Fruit fly (Drosophila melanogaster) whole organism, prepupa: Measurements from ENCODE around the gene Grik.
A peak's percentile ranks its signal among the peaks of the same experiment; 100 is the strongest.

Source experiments
- Blimp-1 ChIP-seq: fragments of 200-800 bp; sonication (Bioruptor generic); optimal IDR thresholded peaks from 3 replicates; lab custom pipeline; 2017; ENCODE audit warnings: missing biosample characterization, missing genetic modification characterization, mild to moderate bottlenecking, moderate library complexity, missing genetic modification reagents
- CG10631 ChIP-seq: fragments of 200-800 bp; sonication (Bioruptor generic); optimal IDR thresholded peaks from 2 replicates; lab custom pipeline; 2016; ENCODE audit warnings: missing biosample characterization, missing genetic modification characterization
- CG10669 ChIP-seq: fragments of 200-800 bp; sonication (Bioruptor generic); optimal IDR thresholded peaks from 3 replicates; lab custom pipeline; 2018; ENCODE audit warnings: missing biosample characterization, mild to moderate bottlenecking, missing genetic modification characterization, moderate library complexity
- CG11294 ChIP-seq: fragments of 200-800 bp; sonication (Bioruptor generic); IDR thresholded peaks from 2 replicates; pipeline ENCODE4 v1.3.6; 2022; ENCODE audit warnings: missing biosample characterization, missing genetic modification characterization
- CG11762 ChIP-seq: fragments of 200-800 bp; sonication (Bioruptor generic); optimal IDR thresholded peaks from 3 replicates; lab custom pipeline; 2016; ENCODE audit warnings: missing biosample characterization, missing genetic modification characterization; ENCODE audit not compliant: insufficient read depth
- CG11902 ChIP-seq: fragments of 200-800 bp; sonication (Bioruptor generic); optimal IDR thresholded peaks from 3 replicates; lab custom pipeline; 2016; ENCODE audit warnings: missing biosample characterization, missing genetic modification characterization
- CG15336 ChIP-seq: fragments of 200-800 bp; sonication (Bioruptor generic); IDR thresholded peaks from 2 replicates; pipeline ENCODE4 v1.3.6; 2022; ENCODE audit warnings: missing biosample characterization, missing genetic modification characterization
- CG1621 ChIP-seq: fragments of 200-800 bp; sonication (Bioruptor generic); optimal IDR thresholded peaks from 3 replicates; lab custom pipeline; 2018; ENCODE audit warnings: missing biosample characterization, mild to moderate bottlenecking, missing genetic modification characterization
- CG16779 ChIP-seq: fragments of 200-800 bp; sonication (Bioruptor generic); optimal IDR thresholded peaks from 3 replicates; lab custom pipeline; 2017; ENCODE audit warnings: missing biosample characterization, mild to moderate bottlenecking, missing genetic modification characterization
- CG3032 ChIP-seq: fragments of 200-800 bp; optimal IDR thresholded peaks from 2 replicates; lab custom pipeline; 2019; ENCODE audit warnings: missing biosample characterization, mild to moderate bottlenecking, missing genetic modification characterization, moderate library complexity
- CG31627 ChIP-seq: fragments of 200-800 bp; sonication (Bioruptor generic); optimal IDR thresholded peaks from 3 replicates; lab custom pipeline; 2016; ENCODE audit warnings: missing biosample characterization, missing genetic modification characterization
- CG32006 ChIP-seq: fragments of 200-800 bp; sonication (Bioruptor generic); optimal IDR thresholded peaks from 3 replicates; lab custom pipeline; 2017; ENCODE audit warnings: missing biosample characterization, mild to moderate bottlenecking, missing genetic modification characterization
- CG34406 ChIP-seq: fragments of 200-800 bp; sonication (Bioruptor generic); optimal IDR thresholded peaks from 3 replicates; lab custom pipeline; 2016; ENCODE audit warnings: missing biosample characterization, missing genetic modification characterization
- CG4318 ChIP-seq: fragments of 200-800 bp; sonication (Bioruptor generic); optimal IDR thresholded peaks from 3 replicates; lab custom pipeline; 2017; ENCODE audit warnings: missing biosample characterization, mild to moderate bottlenecking, missing genetic modification characterization
- CG6163 ChIP-seq: fragments of 200-800 bp; sonication (Bioruptor generic); IDR thresholded peaks from 3 replicates; pipeline ENCODE4 v1.3.6; 2022; ENCODE audit warnings: missing biosample characterization, missing genetic modification characterization
- CG6276 ChIP-seq: fragments of 200-800 bp; sonication (Bioruptor generic); optimal IDR thresholded peaks from 2 replicates; lab custom pipeline; 2017; ENCODE audit warnings: missing biosample characterization, mild to moderate bottlenecking, missing genetic modification characterization
- CG6792 ChIP-seq: fragments of 200-800 bp; sonication (Bioruptor generic); optimal IDR thresholded peaks from 3 replicates; lab custom pipeline; 2016; ENCODE audit warnings: missing biosample characterization, missing genetic modification characterization
- CG6808 ChIP-seq: fragments of 200-800 bp; sonication (Bioruptor generic); optimal IDR thresholded peaks from 3 replicates; lab custom pipeline; 2017; ENCODE audit warnings: missing biosample characterization, missing genetic modification characterization, mild to moderate bottlenecking, moderate library complexity, missing genetic modification reagents
- CG7368 ChIP-seq: fragments of 200-800 bp; sonication (Bioruptor generic); optimal IDR thresholded peaks from 3 replicates; lab custom pipeline; 2016; ENCODE audit warnings: missing biosample characterization, missing genetic modification characterization
- CG8319 ChIP-seq: fragments of 200-800 bp; sonication (Bioruptor generic); optimal IDR thresholded peaks from 3 replicates; lab custom pipeline; 2016; ENCODE audit warnings: missing biosample characterization, missing genetic modification characterization
- CG8632 ChIP-seq: fragments of 200-800 bp; sonication (Bioruptor generic); optimal IDR thresholded peaks from 3 replicates; lab custom pipeline; 2016; ENCODE audit warnings: missing biosample characterization, missing genetic modification characterization
- CG9139 ChIP-seq: fragments of 200-800 bp; sonication (Bioruptor generic); optimal IDR thresholded peaks from 3 replicates; lab custom pipeline; 2017; ENCODE audit warnings: missing biosample characterization, mild to moderate bottlenecking, missing genetic modification characterization
- Eip75B ChIP-seq: fragments of 200-800 bp; sonication (Bioruptor generic); optimal IDR thresholded peaks from 3 replicates; lab custom pipeline; 2016; ENCODE audit warnings: missing biosample characterization, missing genetic modification characterization
- Eip78C ChIP-seq: fragments of 200-800 bp; sonication (Bioruptor generic); peaks from one replicate; lab custom pipeline; 2016; ENCODE audit warnings: missing biosample characterization, missing genetic modification characterization
- Ets96B ChIP-seq: fragments of 200-800 bp; optimal IDR thresholded peaks from 2 replicates; lab custom pipeline; 2019; ENCODE audit warnings: missing biosample characterization, mild to moderate bottlenecking, missing genetic modification characterization, moderate library complexity
- Gug ChIP-seq: fragments of 200-800 bp; sonication (Bioruptor generic); IDR thresholded peaks from 2 replicates; pipeline ENCODE4 v1.3.6; 2022; ENCODE audit warnings: missing biosample characterization, missing genetic modification characterization
- Hr38 ChIP-seq: sonication (Bioruptor generic); optimal IDR thresholded peaks from 2 replicates; lab custom pipeline; 2016; ENCODE audit warnings: missing biosample characterization, missing genetic modification characterization
- Hr39 ChIP-seq: fragments of 200-800 bp; sonication (Bioruptor generic); optimal IDR thresholded peaks from 2 replicates; lab custom pipeline; 2016; ENCODE audit warnings: missing biosample characterization, missing genetic modification characterization
- OdsH ChIP-seq: fragments of 200-800 bp; sonication (Bioruptor generic); optimal IDR thresholded peaks from 3 replicates; lab custom pipeline; 2016; ENCODE audit warnings: missing biosample characterization, missing genetic modification characterization
- Sox14 ChIP-seq: fragments of 200-800 bp; sonication (Bioruptor generic); optimal IDR thresholded peaks from 3 replicates; lab custom pipeline; 2016; ENCODE audit warnings: missing biosample characterization, missing genetic modification characterization
- Sox15 ChIP-seq: fragments of 200-800 bp; sonication (Bioruptor generic); optimal IDR thresholded peaks from 3 replicates; lab custom pipeline; 2016; ENCODE audit warnings: missing biosample characterization, missing genetic modification characterization
- acj6 ChIP-seq: fragments of 200-800 bp; sonication (Bioruptor generic); optimal IDR thresholded peaks from 3 replicates; lab custom pipeline; 2016; ENCODE audit warnings: missing biosample characterization, missing genetic modification characterization
- dsx ChIP-seq: fragments of 200-800 bp; optimal IDR thresholded peaks from 3 replicates; lab custom pipeline; 2019; ENCODE audit warnings: missing biosample characterization, mild to moderate bottlenecking, missing genetic modification characterization, moderate library complexity; ENCODE audit not compliant: poor library complexity, severe bottlenecking
- eg ChIP-seq: fragments of 200-800 bp; sonication (Bioruptor generic); IDR thresholded peaks from 3 replicates; pipeline ENCODE4 v1.3.6; 2022; ENCODE audit warnings: missing biosample characterization, missing genetic modification characterization
- fd59A ChIP-seq: fragments of 200-800 bp; sonication (Bioruptor generic); optimal IDR thresholded peaks from 2 replicates; lab custom pipeline; 2017; ENCODE audit warnings: missing biosample characterization, mild to moderate bottlenecking, missing genetic modification characterization, missing genetic modification reagents
- fd85E ChIP-seq: fragments of 200-800 bp; sonication (Bioruptor generic); optimal IDR thresholded peaks from 3 replicates; lab custom pipeline; 2016; ENCODE audit warnings: missing biosample characterization, missing genetic modification characterization
- fkh ChIP-seq: fragments of 200-800 bp; sonication (Bioruptor generic); optimal IDR thresholded peaks from 3 replicates; lab custom pipeline; 2017; ENCODE audit warnings: missing biosample characterization, mild to moderate bottlenecking, missing genetic modification characterization, moderate library complexity
- lz ChIP-seq: fragments of 200-800 bp; sonication (Bioruptor generic); optimal IDR thresholded peaks from 3 replicates; lab custom pipeline; 2016; ENCODE audit warnings: missing biosample characterization, missing genetic modification characterization
- net ChIP-seq: fragments of 200-800 bp; sonication (Bioruptor generic); optimal IDR thresholded peaks from 3 replicates; lab custom pipeline; 2016; ENCODE audit warnings: missing biosample characterization, missing genetic modification characterization
- pdm3 ChIP-seq: fragments of 200-800 bp; sonication (Bioruptor generic); optimal IDR thresholded peaks from 3 replicates; lab custom pipeline; 2016; ENCODE audit warnings: missing biosample characterization, missing genetic modification characterization
- svp ChIP-seq: fragments of 200-800 bp; sonication (Bioruptor generic); peaks from one replicate; lab custom pipeline; 2016; ENCODE audit warnings: missing biosample characterization, missing genetic modification characterization
- topi ChIP-seq: fragments of 200-800 bp; sonication (Bioruptor generic); optimal IDR thresholded peaks from 3 replicates; lab custom pipeline; 2016; ENCODE audit warnings: missing biosample characterization, missing genetic modification characterization
- vri ChIP-seq: fragments of 200-800 bp; sonication (Bioruptor generic); optimal IDR thresholded peaks from 3 replicates; lab custom pipeline; 2016; ENCODE audit warnings: missing biosample characterization, mild to moderate bottlenecking, missing genetic modification characterization

Gene Grik

DNA sequence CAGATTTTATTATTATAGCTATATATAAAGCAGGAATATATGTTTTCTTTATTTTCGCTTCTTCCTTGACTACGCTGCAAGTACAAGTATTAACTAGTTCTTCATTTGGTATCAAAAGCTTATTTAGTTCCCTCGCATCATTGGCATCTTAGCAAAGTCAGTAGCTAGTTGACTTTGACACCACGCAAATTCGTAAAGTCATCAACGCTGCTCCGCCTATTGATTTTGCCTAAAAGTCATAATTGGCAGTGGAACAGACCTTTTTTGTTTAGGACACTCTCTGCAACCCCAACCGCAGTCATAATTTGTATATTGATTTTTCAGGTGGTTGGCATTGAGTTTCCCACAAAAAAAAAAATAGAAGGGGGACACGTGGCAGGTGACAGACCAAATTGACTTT is 53.4 kb downstream of the Grik start:
- peak; percentile 49 for TF ChIP-seq fkh (GFP tag; lab: Kevin White, UChicago)
- TF ChIP-seq fd59A (GFP tag; lab: Kevin White, UChicago): no peak

dm6 chr3R:20955932-20956636 is 54.3 kb downstream of the Grik start:
- TF ChIP-seq Eip78C (GFP tag; lab: Kevin White, UChicago) (peak; percentile 5), CG10669 (GFP tag; lab: Kevin White, UChicago) (no peak), acj6 (no peak), CG15336 (GFP tag; lab: Robert Waterston, UW) (no peak), fd85E (GFP tag; lab: Kevin White, UChicago) (no peak)

- TF ChIP-seq CG6163 (peak; percentile 35; the same call in 2 of the 3 replicates), fd59A (GFP tag; lab: Kevin White, UChicago) (peak; percentile 47), fkh (GFP tag; lab: Kevin White, UChicago) (peak; percentile 41), CG6792 (GFP tag; lab: Kevin White, UChicago) (peak; percentile 80), CG3032 (tag; lab: Kevin White, UChicago) (peak; percentile 66), CG7368 (GFP tag; lab: Kevin White, UChicago) (peak; percentile 44), svp (GFP tag; lab: Kevin White, UChicago) (peak; percentile 92), Hr39 (GFP tag; lab: Kevin White, UChicago) (peak; percentile 82), CG34406 (GFP tag; lab: Kevin White, UChicago) (peak; percentile 80), CG11762 (GFP tag; lab: Kevin White, UChicago) (peak; percentile 80), CG4318 (peak; percentile 76), CG15336 (GFP tag; lab: Robert Waterston, UW) (peak; percentile 42; the same call in 1 of the 2 replicates), lz (peak; percentile 87), Eip75B (GFP tag; lab: Kevin White, UChicago) (peak; percentile 87), CG8632 (peak; percentile 78), CG6808 (GFP tag; lab: Kevin White, UChicago) (peak; percentile 54), topi (GFP tag; lab: Kevin White, UChicago) (peak; percentile 85), vri (peak; percentile 83), CG6276 (peak; percentile 81), CG1621 (tag; lab: Kevin White, UChicago) (no peak), CG32006 (GFP tag; lab: Kevin White, UChicago) (peak; percentile 89), eg (GFP tag; lab: Robert Waterston, UW) (peak; percentile 56; the same call in 2 of the 3 replicates), CG9139 (no peak), fd85E (GFP tag; lab: Kevin White, UChicago) (peak; percentile 18), Sox15 (GFP tag; lab: Kevin White, UChicago) (peak; percentile 88), Sox14 (GFP tag; lab: Kevin White, UChicago) (peak; percentile 73), net (GFP tag; lab: Kevin White, UChicago) (peak; percentile 86), pdm3 (GFP tag; lab: Kevin White, UChicago) (peak; percentile 84), dsx (peak; percentile 44), CG10631 (GFP tag; lab: Kevin White, UChicago) (peak; percentile 72), CG11294 (peak; percentile 31; the same call in 1 of the 2 replicates), Gug (GFP tag; lab: Robert Waterston, UW) (no peak), CG10669 (GFP tag; lab: Kevin White, UChicago) (peak; percentile 78), Hr38 (GFP tag; lab: Kevin White, UChicago) (no peak), CG31627 (GFP tag; lab: Kevin White, UChicago) (peak; percentile 87), Ets96B (tag; lab: Kevin White, UChicago) (peak; percentile 66), CG16779 (tag; lab: Kevin White, UChicago) (peak; percentile 61), CG8319 (GFP tag; lab: Kevin White, UChicago) (peak; percentile 72), OdsH (peak; percentile 82), Blimp-1 (GFP tag; lab: Kevin White, UChicago) (peak; percentile 73), CG11902 (peak; percentile 72)
These were observed 55.4 kb downstream of the Grik start for dm6 chr3R:20956875-20957874.
